Worm (Caenorhabditis elegans) whole organism, L2 larva: ENCODE measurements around the gene F46B6.13.

ENCODE experiments used
- C34F6.9 ChIP-seq: fragments of 150-350 bp; optimal IDR thresholded peaks from 2 replicates; lab custom pipeline; 2014; ENCODE audit warnings: missing biosample characterization, missing genetic modification characterization
- F13H6.1 ChIP-seq: sonication (generic microtip); optimal IDR thresholded peaks from 2 replicates; lab custom pipeline; 2016; ENCODE audit warnings: missing genetic modification characterization, missing compliant biosample characterization
- Y55F3AM.14 ChIP-seq: fragments of 200-800 bp; sonication (Bioruptor generic); optimal IDR thresholded peaks from 2 replicates; lab custom pipeline; 2018; ENCODE audit warnings: mild to moderate bottlenecking, missing genetic modification characterization, missing compliant biosample characterization
- ZK546.5 ChIP-seq: sonication (generic microtip); optimal IDR thresholded peaks from 2 replicates; lab custom pipeline; 2017; ENCODE audit warnings: missing biosample characterization, missing genetic modification characterization
- alr-1 ChIP-seq: fragments of 150-350 bp; optimal IDR thresholded peaks from 2 replicates; lab custom pipeline; 2014; ENCODE audit warnings: missing biosample characterization, missing genetic modification characterization
- aly-2 ChIP-seq: fragments of 150-350 bp; optimal IDR thresholded peaks from 2 replicates; lab custom pipeline; 2014; ENCODE audit warnings: missing biosample characterization, missing genetic modification characterization
- ama-1 ChIP-seq: fragments of 150-350 bp; optimal IDR thresholded peaks from 2 replicates; lab custom pipeline; 2018; ENCODE audit warnings: inconsistent platforms
- blmp-1 ChIP-seq: sonication (generic microtip); optimal IDR thresholded peaks from 2 replicates; lab custom pipeline; 2017; ENCODE audit warnings: missing genetic modification characterization, mild to moderate bottlenecking, missing compliant biosample characterization, antibody characterized with exemption, moderate library complexity; ENCODE audit not compliant: insufficient read depth
- dmd-4 ChIP-seq: sonication (generic microtip); optimal IDR thresholded peaks from 2 replicates; lab custom pipeline; 2017; ENCODE audit warnings: missing biosample characterization, missing genetic modification characterization
- egl-27 ChIP-seq: sonication (generic microtip); optimal IDR thresholded peaks from 3 replicates; lab custom pipeline; 2017; ENCODE audit warnings: missing biosample characterization, missing genetic modification reagents, missing genetic modification characterization
- elt-1 ChIP-seq: fragments of 150-350 bp; optimal IDR thresholded peaks from 2 replicates; lab custom pipeline; 2014; ENCODE audit warnings: missing biosample characterization, missing genetic modification characterization
- fos-1 ChIP-seq: fragments of 150-350 bp; optimal IDR thresholded peaks from 2 replicates; lab custom pipeline; 2014; ENCODE audit warnings: missing biosample characterization, missing genetic modification characterization
- gmeb-1 ChIP-seq: fragments of 150-350 bp; optimal IDR thresholded peaks from 2 replicates; lab custom pipeline; 2014; ENCODE audit warnings: missing biosample characterization, missing genetic modification characterization
- lin-11 ChIP-seq: fragments of 150-350 bp; sonication (generic microtip); optimal IDR thresholded peaks from 2 replicates; lab custom pipeline; 2014; ENCODE audit warnings: missing biosample characterization, missing genetic modification characterization, inconsistent platforms, mixed read lengths
- lin-13 ChIP-seq: fragments of 150-350 bp; optimal IDR thresholded peaks from 2 replicates; lab custom pipeline; 2014; ENCODE audit warnings: missing biosample characterization, missing genetic modification reagents, missing genetic modification characterization
- lsy-2 ChIP-seq, 2 experiments: fragments of 150-350 bp in 1 of 2; sonication (generic microtip) in 1 of 2; optimal IDR thresholded peaks; 2 replicates each; lab custom pipeline; 2014 to 2017; ENCODE audit warnings: missing biosample characterization in 2 of 2, missing genetic modification characterization in 2 of 2
- mab-5 ChIP-seq: fragments of 150-350 bp; optimal IDR thresholded peaks from 2 replicates; lab custom pipeline; 2014; ENCODE audit warnings: missing biosample characterization, missing genetic modification characterization
- mbf-1 ChIP-seq: sonication (generic microtip); optimal IDR thresholded peaks from 2 replicates; lab custom pipeline; 2017; ENCODE audit warnings: missing biosample characterization, missing genetic modification characterization
- nhr-10 ChIP-seq: sonication (generic microtip); optimal IDR thresholded peaks from 2 replicates; lab custom pipeline; 2017; ENCODE audit warnings: missing biosample characterization, missing genetic modification characterization
- nhr-11 ChIP-seq: fragments of 150-350 bp; optimal IDR thresholded peaks from 2 replicates; lab custom pipeline; 2014; ENCODE audit warnings: missing biosample characterization, missing genetic modification characterization
- nhr-129 ChIP-seq: fragments of 150-350 bp; optimal IDR thresholded peaks from 2 replicates; lab custom pipeline; 2014; ENCODE audit warnings: missing biosample characterization, missing genetic modification characterization
- nhr-23 ChIP-seq: fragments of 150-350 bp; optimal IDR thresholded peaks from 2 replicates; lab custom pipeline; 2014; ENCODE audit warnings: missing biosample characterization, missing genetic modification reagents, missing genetic modification characterization
- nhr-237 ChIP-seq: fragments of 150-350 bp; optimal IDR thresholded peaks from 2 replicates; lab custom pipeline; 2014; ENCODE audit warnings: missing biosample characterization, missing genetic modification characterization
- nhr-25 ChIP-seq: fragments of 150-350 bp; sonication (generic microtip); optimal IDR thresholded peaks from 3 replicates; lab custom pipeline; 2014; ENCODE audit warnings: missing biosample characterization, missing genetic modification characterization
- nhr-6 ChIP-seq: fragments of 150-350 bp; optimal IDR thresholded peaks from 2 replicates; lab custom pipeline; 2014; ENCODE audit warnings: missing biosample characterization, missing genetic modification characterization
- nhr-77 ChIP-seq: fragments of 150-350 bp; optimal IDR thresholded peaks from 2 replicates; lab custom pipeline; 2014; ENCODE audit warnings: missing biosample characterization, missing genetic modification characterization
- sma-3 ChIP-seq: sonication (generic microtip); optimal IDR thresholded peaks from 2 replicates; lab custom pipeline; 2016; ENCODE audit warnings: missing genetic modification reagents, missing genetic modification characterization, missing compliant biosample characterization
- sma-9 ChIP-seq, 2 experiments: fragments of 150-350 bp in 1 of 2; sonication (generic microtip) in 1 of 2; optimal IDR thresholded peaks; 2 replicates each; lab custom pipeline; 2014 to 2016; ENCODE audit warnings: missing genetic modification characterization in 2 of 2, mild to moderate bottlenecking in 1 of 2, missing biosample characterization in 1 of 2, missing compliant biosample characterization in 1 of 2, missing genetic modification reagents in 1 of 2, moderate library complexity in 1 of 2
- unc-39 ChIP-seq: fragments of 150-350 bp; optimal IDR thresholded peaks from 2 replicates; lab custom pipeline; 2014; ENCODE audit warnings: missing biosample characterization, missing genetic modification characterization
- unc-55 ChIP-seq: fragments of 150-350 bp; sonication (generic microtip); optimal IDR thresholded peaks from 3 replicates; lab custom pipeline; 2014; ENCODE audit warnings: missing biosample characterization, missing genetic modification reagents, missing genetic modification characterization
- unc-62 ChIP-seq: fragments of 150-350 bp; optimal IDR thresholded peaks from 2 replicates; lab custom pipeline; 2014; ENCODE audit warnings: missing biosample characterization, missing genetic modification reagents, missing genetic modification characterization
- zag-1 ChIP-seq: fragments of 150-350 bp; optimal IDR thresholded peaks from 2 replicates; lab custom pipeline; 2014; ENCODE audit warnings: missing biosample characterization, missing genetic modification characterization
- ztf-1 ChIP-seq: fragments of 200-800 bp; sonication (Bioruptor generic); conservative IDR thresholded peaks from 2 replicates; pipeline ENCODE4 v1.3.6; 2022; ENCODE audit warnings: missing genetic modification characterization, missing compliant biosample characterization
- ztf-11 ChIP-seq: sonication (generic microtip); optimal IDR thresholded peaks from 2 replicates; lab custom pipeline; 2017; ENCODE audit warnings: missing biosample characterization, missing genetic modification characterization

Gene F46B6.13

ce11 chrV:9789657-9790261 lies 9.2 kb downstream of the F46B6.13 start, which contains the start of gene ztf-7 (continued):
- TF ChIP-seq nhr-10 (tag; lab: Kevin White, UChicago) (no peak), mab-5 (tag; lab: Kevin White, UChicago) (peak; percentile 92), lin-13 (GFP tag; lab: Kevin White, UChicago) (peak; percentile 83), ztf-1 (GFP tag; lab: Robert Waterston, UW) (no peak), Y55F3AM.14 (GFP tag; lab: Kevin White, UChicago) (peak; percentile 86)
- TF ChIP-seq, all 48 proteins: peak for 31

ce11 chrV:9786721-9787131 lies 12.2 kb downstream of the F46B6.13 start, which contains the start of gene F46B6.6:
Gene F46B6.6, minus strand, starts transcription at chrV:9786868.
- TF ChIP-seq nhr-25 (tag; lab: Kevin White, UChicago): peak; percentile 39
- TF ChIP-seq ama-1: peak; percentile 82
- TF ChIP-seq egl-27 (tag; lab: Kevin White, UChicago): no peak
- TF ChIP-seq F13H6.1 (tag; lab: Kevin White, UChicago): peak; percentile 6
- peak; percentile 6 for TF ChIP-seq nhr-129
- no peak for TF ChIP-seq nhr-6 (tag; lab: Kevin White, UChicago)

- no peak for TF ChIP-seq sma-3 (GFP tag; lab: Kevin White, UChicago)
- no peak for TF ChIP-seq ZK546.5 (tag; lab: Kevin White, UChicago)
- no peak for TF ChIP-seq ztf-11
- TF ChIP-seq F13H6.1 (tag; lab: Kevin White, UChicago): no peak
- TF ChIP-seq elt-1: no peak
- TF ChIP-seq C34F6.9: no peak
- no peak for TF ChIP-seq nhr-11 (tag; lab: Kevin White, UChicago)
- no peak for TF ChIP-seq alr-1 (tag; lab: Kevin White, UChicago)
- no peak for TF ChIP-seq aly-2 (tag; lab: Kevin White, UChicago)
- TF ChIP-seq fos-1 (tag; lab: Kevin White, UChicago): no peak
- TF ChIP-seq, all 48 proteins: peak for 0
Observed at ce11 chrV:9784215-9784614, 14.8 kb downstream of the F46B6.13 start.

ce11 chrV:9782969-9783368 lies 16.0 kb downstream of the F46B6.13 start, which contains the start of gene F46B6.5:
Gene F46B6.5, minus strand, starts transcription at chrV:9783069.
- TF ChIP-seq C34F6.9 (no peak), nhr-237 (tag; lab: Kevin White, UChicago) (no peak), Y55F3AM.14 (GFP tag; lab: Kevin White, UChicago) (no peak), elt-1 (no peak), F13H6.1 (tag; lab: Kevin White, UChicago) (no peak), mbf-1 (tag; lab: Kevin White, UChicago) (no peak), unc-62 (GFP tag; lab: Kevin White, UChicago) (no peak), nhr-77 (tag; lab: Kevin White, UChicago) (no peak)

- TF ChIP-seq lin-11 (tag; lab: Kevin White, UChicago) (no peak), lin-13 (GFP tag; lab: Kevin White, UChicago) (no peak)
Observed at ce11 chrV:9782045-9782444, 16.9 kb downstream of the F46B6.13 start.

- TF ChIP-seq nhr-10 (tag; lab: Kevin White, UChicago): no peak
- no peak for TF ChIP-seq unc-55
- TF ChIP-seq nhr-23 (tag; lab: Kevin White, UChicago): no peak
- no peak for TF ChIP-seq dmd-4 (tag; lab: Kevin White, UChicago)
- no peak for TF ChIP-seq ztf-1 (GFP tag; lab: Robert Waterston, UW)
- no peak for TF ChIP-seq blmp-1
- no peak for TF ChIP-seq sma-9 (GFP tag; optimal IDR thresholded peaks at IDR 0.05; lab: Kevin White, UChicago)
- no peak for TF ChIP-seq sma-9 (tag; optimal IDR thresholded peaks at IDR 0.05; lab: Kevin White, UChicago)
- no peak for TF ChIP-seq F13H6.1 (tag; lab: Kevin White, UChicago)
- TF ChIP-seq nhr-77 (tag; lab: Kevin White, UChicago): no peak
- no peak for TF ChIP-seq lsy-2 (tag; optimal IDR thresholded peaks at IDR 0.05; lab: Kevin White, UChicago)
- TF ChIP-seq unc-39 (tag; lab: Kevin White, UChicago): no peak
- no peak for TF ChIP-seq lin-11 (tag; lab: Kevin White, UChicago)
- TF ChIP-seq zag-1 (tag; lab: Kevin White, UChicago): no peak
- no peak for TF ChIP-seq gmeb-1
- TF ChIP-seq, all 48 proteins: peak for 0
Observed at ce11 chrV:9779418-9779817, 19.6 kb downstream of the F46B6.13 start, which contains the start of gene F46B6.4. Gene F46B6.4, minus strand, starts transcription at chrV:9779518.
